5 worm cellular contexts compared by ENCODE assay signal in the genomic region with DNA sequence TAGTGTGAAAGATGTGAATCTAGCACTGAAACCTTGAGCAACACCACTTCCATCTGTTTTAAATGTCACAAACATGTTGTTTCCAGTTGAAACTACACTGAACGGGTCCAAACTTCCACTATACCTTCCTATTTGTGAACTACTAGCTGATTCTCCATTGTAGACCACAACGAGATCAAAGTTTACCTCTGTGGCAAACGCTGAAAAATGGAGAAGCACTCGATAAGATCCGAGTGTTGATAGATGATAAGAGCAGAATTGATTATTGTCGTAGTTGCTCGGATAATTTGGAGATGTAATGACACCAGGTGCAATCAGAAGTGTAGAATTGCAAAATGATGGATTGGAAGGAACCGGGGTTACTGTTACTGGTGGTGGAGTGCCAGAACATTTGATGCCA.
A peak's percentile ranks its signal among the peaks of the same experiment; 100 is the strongest.
TF ChIP-seq lines count a peak whose summit lies in the region.

No protein-coding gene starts in this region.

TF ChIP-seq in whole organism, L1 larva, 84 proteins besides CTCF, POLR2A, EP300 and RAD21:
- TF ChIP-seq ceh-88 (GFP tag; IDR thresholded peaks at IDR 0.05; lab: Robert Waterston, UW): no peak
- TF ChIP-seq elt-2 (tag; optimal IDR thresholded peaks at IDR 0.05; lab: Kevin White, UChicago): peak; percentile 55
- no peak for TF ChIP-seq F16B12.6 (tag; optimal IDR thresholded peaks at IDR 0.05; lab: Kevin White, UChicago)
- no peak for TF ChIP-seq efl-1 (optimal IDR thresholded peaks at IDR 0.05; lab: Kevin White, UChicago)
- peak in 1 of 2 experiments; percentile 70 for TF ChIP-seq efl-1 (GFP tag; optimal IDR thresholded peaks at IDR 0.05 in 1 of 2; lab: Kevin White, UChicago)

TF ChIP-seq in whole organism, L2 larva, 48 proteins besides CTCF, POLR2A, EP300 and RAD21:
- peak; percentile 24 for TF ChIP-seq fos-1 (tag; optimal IDR thresholded peaks at IDR 0.05; lab: Kevin White, UChicago)
- no peak for TF ChIP-seq ztf-1 (GFP tag; conservative IDR thresholded peaks at IDR 0.05; lab: Robert Waterston, UW)
TF ChIP-seq in whole organism, L2 larva: peak in this region for 1.

TF ChIP-seq in whole organism, L3 larva, 47 proteins besides CTCF, POLR2A, EP300 and RAD21:
- TF ChIP-seq ceh-16 (tag; optimal IDR thresholded peaks at IDR 0.05; lab: Kevin White, UChicago): no peak
- TF ChIP-seq elt-2 (tag; optimal IDR thresholded peaks at IDR 0.05; lab: Kevin White, UChicago): peak; percentile 72
- peak; percentile 37 for TF ChIP-seq pqm-1 (tag; optimal IDR thresholded peaks at IDR 0.05; lab: Kevin White, UChicago)
- TF ChIP-seq R02D3.7 (tag; optimal IDR thresholded peaks at IDR 0.05; lab: Kevin White, UChicago): no peak
- TF ChIP-seq nhr-12 (tag; optimal IDR thresholded peaks at IDR 0.05; lab: Kevin White, UChicago): no peak

TF ChIP-seq in whole organism, L4 larva, 104 proteins besides CTCF, POLR2A, EP300 and RAD21:
- TF ChIP-seq ceh-32 (tag; optimal IDR thresholded peaks at IDR 0.05; lab: Kevin White, UChicago; ENCODE audit: poor library complexity) (no peak), duxl-1 (tag; optimal IDR thresholded peaks at IDR 0.05; lab: Kevin White, UChicago; ENCODE audit: poor library complexity) (no peak), daf-16 (GFP tag; optimal IDR thresholded peaks at IDR 0.05; lab: Kevin White, UChicago) (no peak), daf-16 (tag; optimal IDR thresholded peaks at IDR 0.05; lab: Kevin White, UChicago) (peak; percentile 22), nhr-28 (tag; optimal IDR thresholded peaks at IDR 0.05; lab: Kevin White, UChicago) (peak; percentile 11), zip-11 (GFP tag; IDR thresholded peaks at IDR 0.05; lab: Robert Waterston, UW) (no peak), hlh-11 (tag; optimal IDR thresholded peaks at IDR 0.05; lab: Kevin White, UChicago) (peak; percentile 12), pqm-1 (tag; optimal IDR thresholded peaks at IDR 0.05; lab: Kevin White, UChicago) (peak; percentile 38), dmd-6 (GFP tag; IDR thresholded peaks at IDR 0.05; lab: Robert Waterston, UW) (0 out of 2 replicates have a peak, but pooled peaks have one; percentile 17), egl-43 (GFP tag; IDR thresholded peaks at IDR 0.05; lab: Robert Waterston, UW) (no peak), skn-1 (tag; optimal IDR thresholded peaks at IDR 0.05; lab: Kevin White, UChicago) (no peak), dmd-8 (GFP tag; IDR thresholded peaks at IDR 0.05; lab: Robert Waterston, UW) (no peak)

TF ChIP-seq in whole organism, young adult, 124 proteins besides CTCF, POLR2A, EP300 and RAD21:
- TF ChIP-seq nhr-80 (tag; optimal IDR thresholded peaks at IDR 0.05; lab: Kevin White, UChicago) (peak; percentile 32), Y67H2A.10 (GFP tag; conservative IDR thresholded peaks at IDR 0.05; lab: Robert Waterston, UW) (no peak), bed-2 (GFP tag; IDR thresholded peaks at IDR 0.05; lab: Robert Waterston, UW) (no peak)
